Worm (Caenorhabditis elegans): ENCODE results near the gene lips-10.

DNA sequence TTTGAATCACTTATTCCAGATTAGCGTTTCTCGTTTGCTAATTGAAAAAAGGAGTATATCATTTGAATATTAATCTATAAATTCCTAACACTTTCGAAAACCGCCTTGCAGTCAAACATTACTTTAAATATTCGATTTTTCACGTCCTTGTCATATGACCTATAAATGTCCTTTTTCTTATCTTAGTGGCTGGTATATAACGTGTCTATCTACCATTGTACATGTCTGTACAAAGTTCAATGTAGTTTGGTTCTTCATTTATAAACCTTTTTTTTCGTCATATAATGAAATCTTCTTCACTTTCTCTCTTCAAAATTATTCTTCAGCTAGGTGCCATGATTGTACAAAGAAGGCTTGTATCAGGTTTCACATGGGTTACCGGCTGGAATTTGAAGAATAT is 46.6 kb downstream of the lips-10 start, which contains the start of gene gbh-2:
- TF ChIP-seq dao-5 (tag; optimal IDR thresholded peaks at IDR 0.05) (no peak), W03F9.2 (tag; optimal IDR thresholded peaks at IDR 0.05) (no peak)

Measured in whole organism, L4/young adult.